Worm (Caenorhabditis elegans) whole organism, mixed stage, embryonic: Measurements from ENCODE around the gene R160.3.

ENCODE experiments used
- M03D4.4 ChIP-seq: sonication (generic microtip); optimal IDR thresholded peaks from 2 replicates; lab custom pipeline; 2017; ENCODE audit warnings: mild to moderate bottlenecking, missing genetic modification characterization, missing compliant biosample characterization
- bed-3 ChIP-seq: fragments of 200-800 bp; sonication (Bioruptor generic); optimal IDR thresholded peaks from 3 replicates; lab custom pipeline; 2018; ENCODE audit warnings: mild to moderate bottlenecking, missing genetic modification characterization, moderate library complexity, missing compliant biosample characterization
- blmp-1 ChIP-seq: fragments of 150-350 bp; optimal IDR thresholded peaks from 2 replicates; lab custom pipeline; 2014; ENCODE audit warnings: missing biosample characterization, missing genetic modification characterization
- ceh-39 ChIP-seq: fragments of 150-350 bp; optimal IDR thresholded peaks from 2 replicates; lab custom pipeline; 2014; ENCODE audit warnings: missing biosample characterization, missing genetic modification characterization
- ceh-43 ChIP-seq: fragments of 200-800 bp; sonication (Bioruptor generic); optimal IDR thresholded peaks from 2 replicates; lab custom pipeline; 2018; ENCODE audit warnings: mild to moderate bottlenecking, missing genetic modification characterization, moderate library complexity, missing compliant biosample characterization
- ceh-83 ChIP-seq: fragments of 200-800 bp; sonication (Bioruptor generic); optimal IDR thresholded peaks from 2 replicates; lab custom pipeline; 2018; ENCODE audit warnings: mild to moderate bottlenecking, missing genetic modification characterization, missing compliant biosample characterization
- ces-1 ChIP-seq: fragments of 150-350 bp; optimal IDR thresholded peaks from 2 replicates; lab custom pipeline; 2014; ENCODE audit warnings: missing biosample characterization, missing genetic modification reagents, missing genetic modification characterization
- cnd-1 ChIP-seq: fragments of 200-800 bp; sonication (Bioruptor generic); optimal IDR thresholded peaks from 2 replicates; lab custom pipeline; 2018; ENCODE audit warnings: mild to moderate bottlenecking, missing genetic modification characterization, missing compliant biosample characterization
- drap-1 ChIP-seq: fragments of 200-800 bp; sonication (Bioruptor generic); optimal IDR thresholded peaks from 3 replicates; lab custom pipeline; 2018; ENCODE audit warnings: mild to moderate bottlenecking, missing genetic modification characterization, missing compliant biosample characterization
- elt-1 ChIP-seq: sonication (generic microtip); optimal IDR thresholded peaks from 2 replicates; lab custom pipeline; 2017; ENCODE audit warnings: missing genetic modification characterization, mild to moderate bottlenecking, missing compliant biosample characterization, antibody characterized with exemption, moderate library complexity, borderline replicate concordance; ENCODE audit not compliant: insufficient read depth
- elt-3 ChIP-seq: fragments of 150-350 bp; optimal IDR thresholded peaks from 2 replicates; lab custom pipeline; 2014; ENCODE audit warnings: missing biosample characterization, missing genetic modification characterization
- ham-2 ChIP-seq: fragments of 200-800 bp; sonication (Bioruptor generic); optimal IDR thresholded peaks from 2 replicates; lab custom pipeline; 2018; ENCODE audit warnings: mild to moderate bottlenecking, missing genetic modification characterization, missing compliant biosample characterization
- hlh-1 ChIP-seq: fragments of 150-350 bp; optimal IDR thresholded peaks from 2 replicates; lab custom pipeline; 2014; ENCODE audit warnings: missing biosample characterization, missing genetic modification reagents, missing genetic modification characterization
- lin-13 ChIP-seq: fragments of 150-350 bp; optimal IDR thresholded peaks from 2 replicates; lab custom pipeline; 2014; ENCODE audit warnings: missing biosample characterization, missing genetic modification characterization
- lin-32 ChIP-seq: fragments of 200-800 bp; sonication (Bioruptor generic); optimal IDR thresholded peaks from 2 replicates; lab custom pipeline; 2018; ENCODE audit warnings: mild to moderate bottlenecking, missing genetic modification characterization, missing compliant biosample characterization
- lsy-2 ChIP-seq: fragments of 150-350 bp; optimal IDR thresholded peaks from 2 replicates; lab custom pipeline; 2014; ENCODE audit warnings: missing biosample characterization, missing genetic modification characterization
- mep-1 ChIP-seq: fragments of 150-350 bp; optimal IDR thresholded peaks from 2 replicates; lab custom pipeline; 2017; ENCODE audit warnings: missing biosample characterization, missing genetic modification reagents, missing genetic modification characterization, inconsistent platforms
- mls-2 ChIP-seq: sonication (generic microtip); optimal IDR thresholded peaks from 2 replicates; lab custom pipeline; 2016; ENCODE audit warnings: mild to moderate bottlenecking, missing genetic modification characterization, moderate library complexity, missing compliant biosample characterization
- nhr-12 ChIP-seq: fragments of 150-350 bp; optimal IDR thresholded peaks from 2 replicates; lab custom pipeline; 2014; ENCODE audit warnings: missing biosample characterization, missing genetic modification characterization
- nhr-2 ChIP-seq: fragments of 150-350 bp; optimal IDR thresholded peaks from 2 replicates; lab custom pipeline; 2014; ENCODE audit warnings: missing biosample characterization, missing genetic modification characterization
- nhr-28 ChIP-seq: fragments of 150-350 bp; optimal IDR thresholded peaks from 2 replicates; lab custom pipeline; 2014; ENCODE audit warnings: missing biosample characterization, missing genetic modification characterization
- nhr-76 ChIP-seq: sonication (generic microtip); optimal IDR thresholded peaks from 2 replicates; lab custom pipeline; 2017; ENCODE audit warnings: missing biosample characterization, missing genetic modification characterization
- pha-4 ChIP-seq: fragments of 150-350 bp; optimal IDR thresholded peaks from 2 replicates; lab custom pipeline; 2018; ENCODE audit warnings: missing biosample characterization, missing genetic modification reagents, missing genetic modification characterization
- sem-2 ChIP-seq: fragments of 200-800 bp; sonication (Bioruptor generic); optimal IDR thresholded peaks from 2 replicates; lab custom pipeline; 2018; ENCODE audit warnings: mild to moderate bottlenecking, missing genetic modification characterization, missing compliant biosample characterization
- snpc-4 ChIP-seq: fragments of 150-350 bp; optimal IDR thresholded peaks from 2 replicates; lab custom pipeline; 2014; ENCODE audit warnings: missing biosample characterization, missing genetic modification characterization
- sptf-1 ChIP-seq: sonication (generic microtip); optimal IDR thresholded peaks from 2 replicates; lab custom pipeline; 2017; ENCODE audit warnings: mild to moderate bottlenecking, missing genetic modification characterization, moderate library complexity, missing compliant biosample characterization
- tbx-8 ChIP-seq: fragments of 200-800 bp; sonication (Bioruptor generic); optimal IDR thresholded peaks from 2 replicates; lab custom pipeline; 2018; ENCODE audit warnings: mild to moderate bottlenecking, missing genetic modification characterization, moderate library complexity, missing compliant biosample characterization
- unc-120 ChIP-seq: sonication (generic microtip); optimal IDR thresholded peaks from 2 replicates; lab custom pipeline; 2017; ENCODE audit warnings: missing genetic modification characterization, missing compliant biosample characterization; ENCODE audit not compliant: poor library complexity, severe bottlenecking
- unc-39 ChIP-seq: fragments of 150-350 bp; optimal IDR thresholded peaks from 2 replicates; lab custom pipeline; 2014; ENCODE audit warnings: missing biosample characterization, missing genetic modification characterization
- ztf-11 ChIP-seq: fragments of 150-350 bp; optimal IDR thresholded peaks from 2 replicates; lab custom pipeline; 2014; ENCODE audit warnings: missing biosample characterization, missing genetic modification characterization

R160.3 gene

DNA sequence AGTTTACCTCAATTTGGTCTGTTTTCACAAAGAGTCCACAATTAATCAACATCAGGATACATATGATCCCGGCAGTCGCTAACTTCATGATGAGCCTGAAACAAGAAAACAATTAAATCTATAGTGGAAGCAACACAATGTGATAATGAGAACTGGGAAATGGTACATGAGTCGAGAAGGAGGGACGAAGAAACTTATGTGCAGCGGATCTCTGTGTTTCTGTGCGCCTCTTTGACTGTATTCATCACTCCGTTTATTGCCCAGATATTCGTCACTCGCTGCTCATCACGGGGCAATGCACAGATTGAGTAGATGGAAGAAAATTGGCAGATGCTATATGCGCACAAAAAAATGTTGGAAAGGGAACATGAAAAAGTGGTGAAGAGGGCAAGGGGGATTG lies at the start of gene R160.3:
Gene R160.3 (minus strand): TSS at position 101 of the 400 bp plus-strand sequence.
- TF ChIP-seq lin-32 (no peak), elt-3 (no peak), blmp-1 (tag; lab: Kevin White, UChicago) (no peak), mep-1 (no peak), drap-1 (no peak), unc-120 (tag; lab: Kevin White, UChicago) (no peak)

DNA sequence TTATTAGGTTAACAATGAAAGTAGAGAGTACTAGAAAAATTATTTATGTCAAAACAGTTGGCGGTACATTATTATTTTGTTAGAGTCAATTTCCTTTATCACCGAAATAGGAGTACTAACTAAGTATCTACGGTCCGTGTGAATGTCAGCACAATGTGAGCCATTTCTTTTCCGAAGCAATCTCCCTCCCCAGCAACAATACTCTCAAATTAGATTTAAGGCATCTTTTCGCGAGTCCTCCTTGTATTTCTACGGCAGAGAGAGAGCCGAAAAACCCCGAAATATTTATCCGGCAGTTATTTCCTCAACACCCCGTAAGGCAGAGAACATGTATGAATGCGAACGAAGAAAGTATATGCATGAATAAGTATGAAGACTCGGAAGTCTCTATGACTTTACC lies 49.2 kb upstream of the R160.3 start:
- no peak for TF ChIP-seq nhr-28 (tag; lab: Kevin White, UChicago)
- TF ChIP-seq ces-1 (GFP tag; lab: Kevin White, UChicago), result peak; percentile 76

DNA sequence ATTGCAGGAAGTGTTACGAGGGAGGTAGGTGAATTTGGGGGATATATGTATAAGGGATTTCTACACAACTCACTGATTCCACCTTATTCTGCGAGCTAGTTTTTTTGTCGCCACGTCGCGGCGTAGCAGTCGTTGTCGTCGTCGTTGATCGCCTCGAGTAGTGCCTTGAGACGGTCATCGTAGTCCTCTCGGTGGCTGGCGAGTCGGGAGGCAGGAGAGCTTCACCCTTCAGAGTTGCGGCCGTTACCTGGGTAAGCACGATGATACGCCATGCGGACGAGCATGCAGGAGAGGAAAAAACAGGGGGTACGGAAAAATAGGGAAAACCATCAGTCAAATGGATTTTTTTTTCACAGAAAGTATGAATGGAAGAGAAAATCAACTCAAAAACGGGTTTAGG lies 47.1 kb upstream of the R160.3 start:
- no peak for TF ChIP-seq lsy-2 (tag; lab: Kevin White, UChicago)
- TF ChIP-seq drap-1, result no peak

DNA sequence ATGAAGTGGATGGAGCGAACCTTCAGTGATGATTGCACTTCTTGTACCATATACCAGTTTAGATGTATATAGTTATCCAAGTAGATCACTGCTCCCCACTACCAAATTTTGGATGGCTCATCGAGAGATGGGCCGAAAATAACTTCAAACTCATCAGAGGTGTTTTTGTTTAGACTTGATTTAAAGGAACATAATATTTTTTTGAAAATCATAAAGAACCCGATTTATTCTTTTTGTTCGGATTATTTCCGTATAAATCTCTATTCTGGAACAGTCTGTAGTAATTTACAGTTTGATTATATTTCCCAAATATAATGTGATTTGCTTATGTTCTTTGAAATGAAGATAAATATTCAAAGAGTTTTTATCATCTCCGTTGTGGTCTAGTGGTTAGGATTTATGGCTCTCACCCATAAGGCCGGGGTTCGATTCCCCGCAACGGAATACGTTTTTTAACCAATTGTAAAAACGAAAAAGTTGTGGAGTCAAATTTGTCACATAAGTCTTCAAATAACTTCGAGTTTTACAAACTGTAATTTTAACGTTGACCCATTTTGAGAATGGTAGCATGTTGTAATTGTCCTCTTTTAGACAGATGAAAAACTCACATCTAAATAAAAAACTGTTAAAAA lies 44.3 kb upstream of the R160.3 start:
- no peak for TF ChIP-seq unc-39 (tag; lab: Kevin White, UChicago)
- TF ChIP-seq ces-1 (GFP tag; lab: Kevin White, UChicago), result no peak
- TF ChIP-seq pha-4 (tag; lab: Kevin White, UChicago), result no peak
- no peak for TF ChIP-seq cnd-1
- no peak for TF ChIP-seq drap-1
- no peak for TF ChIP-seq nhr-76 (tag; lab: Kevin White, UChicago)
- TF ChIP-seq snpc-4 (tag; lab: Kevin White, UChicago), result no peak

DNA sequence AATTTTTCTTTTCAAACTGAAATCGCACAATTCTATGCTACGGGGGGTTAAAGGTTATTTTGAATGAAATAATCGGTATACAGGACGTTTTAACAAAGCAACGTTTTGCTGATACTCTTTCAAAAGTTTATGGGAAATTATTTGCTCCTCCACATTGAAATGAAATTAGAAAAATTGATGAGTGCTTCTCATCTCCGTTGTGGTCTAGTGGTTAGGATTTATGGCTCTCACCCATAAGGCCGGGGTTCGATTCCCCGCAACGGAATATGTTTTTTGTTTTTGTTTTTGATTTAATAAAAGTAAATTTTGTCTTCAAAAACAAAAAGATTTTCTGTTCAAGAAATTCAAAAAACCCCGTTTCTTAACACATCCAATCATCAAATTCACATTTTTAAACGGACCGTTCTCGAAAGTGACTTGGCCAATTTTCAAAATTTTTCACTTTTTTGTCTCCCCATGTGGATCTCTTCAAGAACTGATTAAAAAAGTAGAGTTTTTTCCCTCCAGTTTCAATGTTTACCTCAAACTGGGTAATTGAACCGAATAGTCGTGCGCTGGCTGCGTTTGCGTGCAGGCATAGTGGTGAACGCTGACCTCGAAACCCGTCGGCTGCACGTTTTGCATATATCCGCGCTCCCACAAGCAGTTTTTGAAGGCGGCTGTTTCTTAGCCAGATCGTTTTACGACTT lies 43.6 kb upstream of the R160.3 start:
- no peak for TF ChIP-seq pha-4 (tag; lab: Kevin White, UChicago)
- no peak for TF ChIP-seq sem-2 (GFP tag; lab: Kevin White, UChicago)
- TF ChIP-seq ceh-83, result no peak
- no peak for TF ChIP-seq tbx-8 (GFP tag; lab: Kevin White, UChicago)
- TF ChIP-seq mls-2 (tag; lab: Kevin White, UChicago), result no peak
- TF ChIP-seq sptf-1 (tag; lab: Kevin White, UChicago), result no peak

DNA sequence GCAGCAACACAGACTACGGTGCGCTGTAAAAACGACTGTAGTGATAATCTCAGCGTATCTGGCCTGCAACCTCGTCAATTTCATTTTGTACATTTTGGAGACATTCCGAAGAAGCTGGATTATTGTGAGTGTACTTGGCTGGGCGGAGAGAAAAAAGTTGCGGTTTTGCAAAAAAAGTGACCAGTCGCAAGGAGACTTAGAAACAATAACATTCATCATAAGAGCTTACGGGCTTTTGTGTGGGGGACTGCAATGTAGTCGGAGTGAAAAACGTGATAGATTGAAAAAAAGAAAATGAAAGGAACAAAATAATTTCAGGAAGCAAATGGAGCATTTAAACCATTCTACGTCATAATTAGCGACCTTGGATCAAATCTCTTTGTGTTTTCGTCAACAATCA lies 42.3 kb upstream of the R160.3 start:
- TF ChIP-seq ces-1 (GFP tag; lab: Kevin White, UChicago) (no peak), ztf-11 (tag; lab: Kevin White, UChicago) (no peak), pha-4 (tag; lab: Kevin White, UChicago) (no peak), ceh-43 (no peak), bed-3 (GFP tag; lab: Kevin White, UChicago) (no peak), hlh-1 (tag; lab: Kevin White, UChicago) (no peak), mep-1 (no peak), nhr-76 (tag; lab: Kevin White, UChicago) (no peak), ham-2 (GFP tag; lab: Kevin White, UChicago) (no peak), ceh-83 (no peak), nhr-28 (tag; lab: Kevin White, UChicago) (no peak), ceh-39 (tag; lab: Kevin White, UChicago) (no peak), nhr-12 (tag; lab: Kevin White, UChicago) (no peak)

- TF ChIP-seq snpc-4 (tag; lab: Kevin White, UChicago), result no peak
- TF ChIP-seq cnd-1, result no peak
- TF ChIP-seq nhr-76 (tag; lab: Kevin White, UChicago), result no peak
- no peak for TF ChIP-seq ces-1 (GFP tag; lab: Kevin White, UChicago)
- TF ChIP-seq nhr-2 (tag; lab: Kevin White, UChicago), result no peak
- TF ChIP-seq pha-4 (tag; lab: Kevin White, UChicago), result no peak
- no peak for TF ChIP-seq elt-1
- no peak for TF ChIP-seq sem-2 (GFP tag; lab: Kevin White, UChicago)
- TF ChIP-seq nhr-12 (tag; lab: Kevin White, UChicago), result no peak
- no peak for TF ChIP-seq tbx-8 (GFP tag; lab: Kevin White, UChicago)
- TF ChIP-seq mep-1, result no peak
- no peak for TF ChIP-seq ztf-11 (tag; lab: Kevin White, UChicago)
- no peak for TF ChIP-seq lin-13 (tag; lab: Kevin White, UChicago)
- no peak for TF ChIP-seq elt-3
- TF ChIP-seq lin-32, result no peak
- TF ChIP-seq drap-1, result no peak
- TF ChIP-seq unc-39 (tag; lab: Kevin White, UChicago), result no peak
- TF ChIP-seq M03D4.4 (tag; lab: Kevin White, UChicago), result no peak
Observed at ce11 chrX:4404717-4405116, 38.6 kb upstream of the R160.3 start.
